Fruit fly (Drosophila melanogaster) S2 (cell line): ENCODE data around the gene TwdlF.

Experiments
- CG8478 ChIP-seq: fragments of >200 bp; optimal IDR thresholded peaks from 2 replicates; lab custom pipeline; 2018
- CTCF ChIP-seq, 2 experiments: fragments of >200 bp; optimal IDR thresholded peaks; 2 replicates each; lab custom pipeline; 2018

- no peak for TF ChIP-seq CTCF (optimal IDR thresholded peaks at IDR 0.05; lab: Kevin White, UChicago)
- no peak for TF ChIP-seq CG8478 (lab: Kevin White, UChicago)
Observed at dm6 chr3R:4266470-4266869, 19.6 kb downstream of the TwdlF start, which contains the start of gene CG1092.
